Worm (Caenorhabditis elegans) whole organism, L2 larva: Measurements from ENCODE around the gene T13C5.7.

ENCODE experiments used
- C34F6.9 ChIP-seq: fragments of 150-350 bp; optimal IDR thresholded peaks from 2 replicates; lab custom pipeline; 2014; ENCODE audit warnings: missing biosample characterization, missing genetic modification characterization
- F13H6.1 ChIP-seq: sonication (generic microtip); optimal IDR thresholded peaks from 2 replicates; lab custom pipeline; 2016; ENCODE audit warnings: missing genetic modification characterization, missing compliant biosample characterization
- Y55F3AM.14 ChIP-seq: fragments of 200-800 bp; sonication (Bioruptor generic); optimal IDR thresholded peaks from 2 replicates; lab custom pipeline; 2018; ENCODE audit warnings: mild to moderate bottlenecking, missing genetic modification characterization, missing compliant biosample characterization
- aly-2 ChIP-seq: fragments of 150-350 bp; optimal IDR thresholded peaks from 2 replicates; lab custom pipeline; 2014; ENCODE audit warnings: missing biosample characterization, missing genetic modification characterization
- ama-1 ChIP-seq: fragments of 150-350 bp; optimal IDR thresholded peaks from 2 replicates; lab custom pipeline; 2018; ENCODE audit warnings: inconsistent platforms
- ceh-16 ChIP-seq: fragments of 150-350 bp; optimal IDR thresholded peaks from 2 replicates; lab custom pipeline; 2014; ENCODE audit warnings: missing biosample characterization, missing genetic modification characterization
- ceh-82 ChIP-seq: fragments of 150-350 bp; optimal IDR thresholded peaks from 2 replicates; lab custom pipeline; 2014; ENCODE audit warnings: missing biosample characterization, missing genetic modification characterization
- crh-2 ChIP-seq: sonication (generic microtip); optimal IDR thresholded peaks from 2 replicates; lab custom pipeline; 2017; ENCODE audit warnings: missing biosample characterization, missing genetic modification characterization
- dmd-4 ChIP-seq: sonication (generic microtip); optimal IDR thresholded peaks from 2 replicates; lab custom pipeline; 2017; ENCODE audit warnings: missing biosample characterization, missing genetic modification characterization
- elt-3 ChIP-seq: sonication (generic microtip); optimal IDR thresholded peaks from 2 replicates; lab custom pipeline; 2017; ENCODE audit warnings: missing biosample characterization, missing genetic modification characterization
- fos-1 ChIP-seq: fragments of 150-350 bp; optimal IDR thresholded peaks from 2 replicates; lab custom pipeline; 2014; ENCODE audit warnings: missing biosample characterization, missing genetic modification characterization
- gmeb-1 ChIP-seq: fragments of 150-350 bp; optimal IDR thresholded peaks from 2 replicates; lab custom pipeline; 2014; ENCODE audit warnings: missing biosample characterization, missing genetic modification characterization
- lin-11 ChIP-seq: fragments of 150-350 bp; sonication (generic microtip); optimal IDR thresholded peaks from 2 replicates; lab custom pipeline; 2014; ENCODE audit warnings: missing biosample characterization, missing genetic modification characterization, inconsistent platforms, mixed read lengths
- lin-13 ChIP-seq: fragments of 150-350 bp; optimal IDR thresholded peaks from 2 replicates; lab custom pipeline; 2014; ENCODE audit warnings: missing biosample characterization, missing genetic modification reagents, missing genetic modification characterization
- lsy-2 ChIP-seq, 2 experiments: fragments of 150-350 bp in 1 of 2; sonication (generic microtip) in 1 of 2; optimal IDR thresholded peaks; 2 replicates each; lab custom pipeline; 2014 to 2017; ENCODE audit warnings: missing biosample characterization in 2 of 2, missing genetic modification characterization in 2 of 2
- mdl-1 ChIP-seq, 2 experiments: fragments of 150-350 bp in 1 of 2; sonication (generic microtip) in 1 of 2; optimal IDR thresholded peaks; 2 replicates each; lab custom pipeline; 2017; ENCODE audit warnings: missing biosample characterization in 2 of 2, missing genetic modification characterization in 2 of 2
- nhr-10 ChIP-seq: sonication (generic microtip); optimal IDR thresholded peaks from 2 replicates; lab custom pipeline; 2017; ENCODE audit warnings: missing biosample characterization, missing genetic modification characterization
- nhr-11 ChIP-seq: fragments of 150-350 bp; optimal IDR thresholded peaks from 2 replicates; lab custom pipeline; 2014; ENCODE audit warnings: missing biosample characterization, missing genetic modification characterization
- nhr-12 ChIP-seq: fragments of 150-350 bp; optimal IDR thresholded peaks from 2 replicates; lab custom pipeline; 2014; ENCODE audit warnings: missing biosample characterization, missing genetic modification characterization
- nhr-129 ChIP-seq: fragments of 150-350 bp; optimal IDR thresholded peaks from 2 replicates; lab custom pipeline; 2014; ENCODE audit warnings: missing biosample characterization, missing genetic modification characterization
- nhr-21 ChIP-seq: fragments of 150-350 bp; optimal IDR thresholded peaks from 2 replicates; lab custom pipeline; 2014; ENCODE audit warnings: missing biosample characterization, missing genetic modification characterization
- nhr-237 ChIP-seq: fragments of 150-350 bp; optimal IDR thresholded peaks from 2 replicates; lab custom pipeline; 2014; ENCODE audit warnings: missing biosample characterization, missing genetic modification characterization
- nhr-25 ChIP-seq: fragments of 150-350 bp; sonication (generic microtip); optimal IDR thresholded peaks from 3 replicates; lab custom pipeline; 2014; ENCODE audit warnings: missing biosample characterization, missing genetic modification characterization
- nhr-6 ChIP-seq: fragments of 150-350 bp; optimal IDR thresholded peaks from 2 replicates; lab custom pipeline; 2014; ENCODE audit warnings: missing biosample characterization, missing genetic modification characterization
- nhr-77 ChIP-seq: fragments of 150-350 bp; optimal IDR thresholded peaks from 2 replicates; lab custom pipeline; 2014; ENCODE audit warnings: missing biosample characterization, missing genetic modification characterization
- sma-3 ChIP-seq: sonication (generic microtip); optimal IDR thresholded peaks from 2 replicates; lab custom pipeline; 2016; ENCODE audit warnings: missing genetic modification reagents, missing genetic modification characterization, missing compliant biosample characterization
- sma-9 ChIP-seq, 2 experiments: fragments of 150-350 bp in 1 of 2; sonication (generic microtip) in 1 of 2; optimal IDR thresholded peaks; 2 replicates each; lab custom pipeline; 2014 to 2016; ENCODE audit warnings: missing genetic modification characterization in 2 of 2, mild to moderate bottlenecking in 1 of 2, missing biosample characterization in 1 of 2, missing compliant biosample characterization in 1 of 2, missing genetic modification reagents in 1 of 2, moderate library complexity in 1 of 2
- snpc-4 ChIP-seq: fragments of 150-350 bp; optimal IDR thresholded peaks from 2 replicates; lab custom pipeline; 2014; ENCODE audit warnings: missing biosample characterization, missing genetic modification characterization
- unc-55 ChIP-seq: fragments of 150-350 bp; sonication (generic microtip); optimal IDR thresholded peaks from 3 replicates; lab custom pipeline; 2014; ENCODE audit warnings: missing biosample characterization, missing genetic modification reagents, missing genetic modification characterization
- zag-1 ChIP-seq: fragments of 150-350 bp; optimal IDR thresholded peaks from 2 replicates; lab custom pipeline; 2014; ENCODE audit warnings: missing biosample characterization, missing genetic modification characterization
- ztf-1 ChIP-seq: fragments of 200-800 bp; sonication (Bioruptor generic); conservative IDR thresholded peaks from 2 replicates; pipeline ENCODE4 v1.3.6; 2022; ENCODE audit warnings: missing genetic modification characterization, missing compliant biosample characterization
- ztf-11 ChIP-seq: sonication (generic microtip); optimal IDR thresholded peaks from 2 replicates; lab custom pipeline; 2017; ENCODE audit warnings: missing biosample characterization, missing genetic modification characterization
- ztf-4 ChIP-seq: fragments of 150-350 bp; optimal IDR thresholded peaks from 2 replicates; lab custom pipeline; 2014; ENCODE audit warnings: missing biosample characterization, missing genetic modification characterization

The T13C5.7 gene

ce11 chrX:6162037-6162436 is 18.4 kb upstream of the T13C5.7 start:
- TF ChIP-seq F13H6.1 (tag; lab: Kevin White, UChicago) (no peak), ztf-1 (no peak), nhr-12 (no peak), lin-13 (GFP tag; lab: Kevin White, UChicago) (no peak), nhr-129 (no peak), ceh-16 (tag; lab: Kevin White, UChicago) (no peak), snpc-4 (tag; lab: Kevin White, UChicago) (no peak), ama-1 (lab: Kevin White, UChicago) (no peak), C34F6.9 (tag; lab: Kevin White, UChicago) (no peak)

ce11 chrX:6167376-6167775 is 13.0 kb upstream of the T13C5.7 start:
- no peak for TF ChIP-seq fos-1 (tag; lab: Kevin White, UChicago)
- no peak for TF ChIP-seq zag-1
- no peak for TF ChIP-seq aly-2 (tag; lab: Kevin White, UChicago)
- TF ChIP-seq nhr-237 (tag; lab: Kevin White, UChicago), result no peak
- TF ChIP-seq ztf-11 (tag; lab: Kevin White, UChicago), result no peak
- TF ChIP-seq ztf-4 (tag; lab: Kevin White, UChicago), result no peak
- no peak for TF ChIP-seq nhr-12
- no peak for TF ChIP-seq nhr-10 (tag; lab: Kevin White, UChicago)
- no peak for TF ChIP-seq C34F6.9 (tag; lab: Kevin White, UChicago)
- no peak for TF ChIP-seq nhr-6 (tag; lab: Kevin White, UChicago)
- TF ChIP-seq sma-9 (GFP tag; optimal IDR thresholded peaks at IDR 0.05; lab: Kevin White, UChicago), result no peak
- no peak for TF ChIP-seq sma-9 (tag; optimal IDR thresholded peaks at IDR 0.05; lab: Kevin White, UChicago)
- no peak for TF ChIP-seq lsy-2 (tag; optimal IDR thresholded peaks at IDR 0.05; lab: Kevin White, UChicago)

ce11 chrX:6169252-6169651 is 11.1 kb upstream of the T13C5.7 start, which contains the start of gene T25B2.2:
TSS of gene T25B2.2 (plus strand) at chrX:6169643.
- no peak for TF ChIP-seq ceh-82
- peak; percentile 65 for TF ChIP-seq fos-1 (tag; lab: Kevin White, UChicago)

ce11 chrX:6173656-6174055 is 6.7 kb upstream of the T13C5.7 start, which contains the start of gene T25B2.1:
TSS of gene T25B2.1 (plus strand) at chrX:6173956.
- TF ChIP-seq crh-2 (tag; lab: Kevin White, UChicago) (no peak), gmeb-1 (tag; lab: Kevin White, UChicago) (no peak), elt-3 (tag; lab: Kevin White, UChicago) (no peak), nhr-25 (tag; lab: Kevin White, UChicago) (no peak), ztf-11 (tag; lab: Kevin White, UChicago) (no peak), sma-9 (GFP tag; optimal IDR thresholded peaks at IDR 0.05; lab: Kevin White, UChicago) (no peak), sma-9 (tag; optimal IDR thresholded peaks at IDR 0.05; lab: Kevin White, UChicago) (no peak), nhr-21 (no peak)

DNA sequence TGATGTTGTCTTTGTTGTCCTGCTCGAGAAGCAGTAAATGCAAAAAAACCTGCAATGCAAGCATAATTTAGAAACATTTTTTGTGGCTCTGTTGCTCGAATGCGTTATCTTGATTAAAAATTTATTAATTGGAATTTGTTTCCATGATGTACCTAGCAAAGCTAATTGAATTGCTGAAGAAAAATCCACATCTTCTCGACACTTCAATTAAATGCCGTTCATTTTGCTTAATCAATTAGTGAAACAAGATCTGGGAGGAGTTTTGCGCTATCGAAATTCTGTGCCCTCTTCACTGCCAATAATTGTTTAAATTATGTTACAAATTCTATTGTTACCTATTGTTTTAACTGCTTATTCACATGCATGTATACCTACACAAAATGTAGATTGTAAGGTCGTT is 4.6 kb upstream of the T13C5.7 start, which contains the start of gene T25B2.3:
TSS of gene T25B2.3 (plus strand) at position 301 of the 400 bp plus-strand sequence.
- TF ChIP-seq lsy-2 (tag; optimal IDR thresholded peaks at IDR 0.05; lab: Kevin White, UChicago), result no peak
- no peak for TF ChIP-seq Y55F3AM.14 (GFP tag; lab: Kevin White, UChicago)
- TF ChIP-seq mdl-1 (tag; optimal IDR thresholded peaks at IDR 0.05; lab: Kevin White, UChicago), result no peak
- TF ChIP-seq lin-11 (tag; lab: Kevin White, UChicago), result no peak
- TF ChIP-seq nhr-11 (tag; lab: Kevin White, UChicago), result no peak
- TF ChIP-seq sma-3 (GFP tag; lab: Kevin White, UChicago), result no peak
- TF ChIP-seq ztf-11 (tag; lab: Kevin White, UChicago), result no peak
- TF ChIP-seq nhr-25 (tag; lab: Kevin White, UChicago), result no peak
- no peak for TF ChIP-seq zag-1
- TF ChIP-seq ama-1 (lab: Kevin White, UChicago), result no peak
- no peak for TF ChIP-seq ztf-1
- TF ChIP-seq dmd-4 (tag; lab: Kevin White, UChicago), result no peak
- TF ChIP-seq nhr-77 (tag; lab: Kevin White, UChicago), result no peak
- TF ChIP-seq unc-55 (GFP tag; lab: Kevin White, UChicago), result no peak
- no peak for TF ChIP-seq ztf-4 (tag; lab: Kevin White, UChicago)
- no peak for TF ChIP-seq ceh-16 (tag; lab: Kevin White, UChicago)
- no peak for TF ChIP-seq C34F6.9 (tag; lab: Kevin White, UChicago)
- no peak for TF ChIP-seq nhr-21
- no peak for TF ChIP-seq gmeb-1 (tag; lab: Kevin White, UChicago)
- TF ChIP-seq elt-3 (tag; lab: Kevin White, UChicago), result no peak
